Worm (Caenorhabditis elegans) whole organism, late embryonic: Measurements from ENCODE around the gene Y55F3BL.6.

ENCODE experiments used
- C38D4.7 ChIP-seq: fragments of 200-800 bp; sonication (Bioruptor generic); optimal IDR thresholded peaks from 2 replicates; lab custom pipeline; 2018; ENCODE audit warnings: mild to moderate bottlenecking, missing genetic modification characterization, moderate library complexity, missing compliant biosample characterization
- F13H6.1 ChIP-seq: sonication (generic microtip); optimal IDR thresholded peaks from 2 replicates; lab custom pipeline; 2016; ENCODE audit warnings: missing genetic modification characterization, missing compliant biosample characterization
- K02D7.2 ChIP-seq: sonication (generic microtip); optimal IDR thresholded peaks from 2 replicates; lab custom pipeline; 2017; ENCODE audit warnings: mild to moderate bottlenecking, missing genetic modification characterization, missing compliant biosample characterization
- K09A11.1 ChIP-seq: sonication (generic microtip); optimal IDR thresholded peaks from 2 replicates; lab custom pipeline; 2017; ENCODE audit warnings: antibody characterized with exemption, mild to moderate bottlenecking, missing genetic modification characterization, missing compliant biosample characterization; ENCODE audit not compliant: insufficient read depth
- ceh-2 ChIP-seq: sonication (generic microtip); optimal IDR thresholded peaks from 2 replicates; lab custom pipeline; 2016; ENCODE audit warnings: missing genotype, missing genetic modification characterization, missing compliant biosample characterization
- ceh-22 ChIP-seq: sonication (generic microtip); optimal IDR thresholded peaks from 2 replicates; lab custom pipeline; 2017; ENCODE audit warnings: missing biosample characterization, missing genetic modification characterization
- ceh-24 ChIP-seq: sonication (generic microtip); optimal IDR thresholded peaks from 2 replicates; lab custom pipeline; 2016; ENCODE audit warnings: mild to moderate bottlenecking, missing genetic modification characterization, missing compliant biosample characterization
- ceh-45 ChIP-seq: fragments of 200-800 bp; sonication (Bioruptor generic); IDR thresholded peaks from 2 replicates; pipeline ENCODE4 v1.3.6; 2022; ENCODE audit warnings: missing genetic modification reagents, missing genetic modification characterization, missing compliant biosample characterization
- ceh-48 ChIP-seq: sonication (generic microtip); optimal IDR thresholded peaks from 2 replicates; lab custom pipeline; 2016; ENCODE audit warnings: missing genetic modification characterization, inconsistent platforms, missing compliant biosample characterization
- ceh-6 ChIP-seq: fragments of 200-800 bp; sonication (Bioruptor generic); optimal IDR thresholded peaks from 2 replicates; lab custom pipeline; 2018; ENCODE audit warnings: mild to moderate bottlenecking, missing genetic modification characterization, missing compliant biosample characterization
- che-1 ChIP-seq: sonication (generic microtip); optimal IDR thresholded peaks from 2 replicates; lab custom pipeline; 2016; ENCODE audit warnings: mild to moderate bottlenecking, missing genetic modification characterization, missing compliant biosample characterization
- dve-1 ChIP-seq: sonication (generic microtip); optimal IDR thresholded peaks from 2 replicates; lab custom pipeline; 2017; ENCODE audit warnings: antibody characterized with exemption, mild to moderate bottlenecking, missing genetic modification characterization, missing compliant biosample characterization
- elt-2 ChIP-seq: sonication (generic microtip); optimal IDR thresholded peaks from 2 replicates; lab custom pipeline; 2016; ENCODE audit warnings: missing genetic modification reagents, missing genetic modification characterization, missing compliant biosample characterization
- eyg-1 ChIP-seq: sonication (generic microtip); optimal IDR thresholded peaks from 2 replicates; lab custom pipeline; 2016; ENCODE audit warnings: missing genotype, missing genetic modification characterization, missing compliant biosample characterization
- fkh-10 ChIP-seq: fragments of 150-350 bp; optimal IDR thresholded peaks from 2 replicates; lab custom pipeline; 2014; ENCODE audit warnings: missing biosample characterization, missing genetic modification reagents, missing genetic modification characterization
- gmeb-2 ChIP-seq: sonication (generic microtip); optimal IDR thresholded peaks from 2 replicates; lab custom pipeline; 2016; ENCODE audit warnings: missing genetic modification characterization, inconsistent platforms, missing compliant biosample characterization
- hlh-13 ChIP-seq: fragments of 200-800 bp; sonication (Bioruptor generic); optimal IDR thresholded peaks from 2 replicates; lab custom pipeline; 2018; ENCODE audit warnings: mild to moderate bottlenecking, missing genetic modification characterization, missing compliant biosample characterization
- hlh-15 ChIP-seq: sonication (generic microtip); optimal IDR thresholded peaks from 2 replicates; lab custom pipeline; 2016; ENCODE audit warnings: missing genetic modification characterization, missing compliant biosample characterization
- hlh-6 ChIP-seq: sonication (generic microtip); optimal IDR thresholded peaks from 2 replicates; lab custom pipeline; 2016; ENCODE audit warnings: missing genotype, missing genetic modification characterization, missing compliant biosample characterization
- hlh-8 ChIP-seq: sonication (generic microtip); optimal IDR thresholded peaks from 2 replicates; lab custom pipeline; 2016; ENCODE audit warnings: missing genotype, missing genetic modification characterization, missing compliant biosample characterization
- lin-11 ChIP-seq: fragments of 200-800 bp; sonication (Bioruptor generic); optimal IDR thresholded peaks from 2 replicates; lab custom pipeline; 2018; ENCODE audit warnings: mild to moderate bottlenecking, missing genetic modification characterization, missing compliant biosample characterization
- madf-2 ChIP-seq: sonication (generic microtip); optimal IDR thresholded peaks from 2 replicates; lab custom pipeline; 2017; ENCODE audit warnings: missing genetic modification characterization, missing compliant biosample characterization
- mec-3 ChIP-seq: sonication (generic microtip); optimal IDR thresholded peaks from 2 replicates; lab custom pipeline; 2016; ENCODE audit warnings: borderline replicate concordance, missing genetic modification characterization, missing compliant biosample characterization
- nfya-1 ChIP-seq: sonication (generic microtip); optimal IDR thresholded peaks from 2 replicates; lab custom pipeline; 2017; ENCODE audit warnings: missing genetic modification characterization, mild to moderate bottlenecking, missing compliant biosample characterization, antibody characterized with exemption, moderate library complexity
- nhr-232 ChIP-seq: sonication (generic microtip); optimal IDR thresholded peaks from 2 replicates; lab custom pipeline; 2016; ENCODE audit warnings: missing genetic modification characterization, missing compliant biosample characterization
- npax-4 ChIP-seq: sonication (generic microtip); optimal IDR thresholded peaks from 2 replicates; lab custom pipeline; 2016; ENCODE audit warnings: missing genetic modification characterization, missing compliant biosample characterization
- pag-3 ChIP-seq: sonication (generic microtip); optimal IDR thresholded peaks from 2 replicates; lab custom pipeline; 2016; ENCODE audit warnings: missing compliant biosample characterization, missing genetic modification characterization, borderline replicate concordance
- pat-9 ChIP-seq: fragments of 200-800 bp; sonication (Bioruptor generic); optimal IDR thresholded peaks from 2 replicates; lab custom pipeline; 2018; ENCODE audit warnings: mild to moderate bottlenecking, missing genetic modification characterization, moderate library complexity, missing compliant biosample characterization
- pax-1 ChIP-seq: fragments of 150-350 bp; optimal IDR thresholded peaks from 2 replicates; lab custom pipeline; 2014; ENCODE audit warnings: missing biosample characterization, missing genetic modification characterization
- pha-2 ChIP-seq: sonication (generic microtip); optimal IDR thresholded peaks from 2 replicates; lab custom pipeline; 2017; ENCODE audit warnings: mild to moderate bottlenecking, missing genetic modification characterization, missing compliant biosample characterization
- pha-4 ChIP-seq: fragments of 150-350 bp; optimal IDR thresholded peaks from 2 replicates; lab custom pipeline; 2018; ENCODE audit warnings: missing biosample characterization, missing genetic modification reagents, missing genetic modification characterization
- pqm-1 ChIP-seq: sonication (generic microtip); optimal IDR thresholded peaks from 2 replicates; lab custom pipeline; 2016; ENCODE audit warnings: missing genetic modification characterization, missing compliant biosample characterization
- ref-2 ChIP-seq: sonication (generic microtip); optimal IDR thresholded peaks from 2 replicates; lab custom pipeline; 2016; ENCODE audit warnings: missing genetic modification characterization, missing compliant biosample characterization
- rnt-1 ChIP-seq: sonication (generic microtip); optimal IDR thresholded peaks from 2 replicates; lab custom pipeline; 2016; ENCODE audit warnings: missing genetic modification characterization, missing compliant biosample characterization
- sdc-2 ChIP-seq: sonication (generic microtip); optimal IDR thresholded peaks from 2 replicates; lab custom pipeline; 2016; ENCODE audit warnings: missing genotype, missing genetic modification characterization, missing compliant biosample characterization
- sox-2 ChIP-seq: fragments of 200-800 bp; sonication (Bioruptor generic); IDR thresholded peaks from 2 replicates; pipeline ENCODE4 v1.3.6; 2022; ENCODE audit warnings: missing genetic modification reagents, missing genetic modification characterization, missing compliant biosample characterization
- syd-9 ChIP-seq: sonication (generic microtip); optimal IDR thresholded peaks from 2 replicates; lab custom pipeline; 2016; ENCODE audit warnings: mild to moderate bottlenecking, missing genetic modification characterization, moderate library complexity, missing compliant biosample characterization
- ttx-3 ChIP-seq: sonication (generic microtip); optimal IDR thresholded peaks from 2 replicates; lab custom pipeline; 2016; ENCODE audit warnings: missing genetic modification reagents, missing genetic modification characterization, missing compliant biosample characterization
- unc-3 ChIP-seq, 2 experiments: fragments of 200-800 bp in 1 of 2; sonication (Bioruptor generic) in 1 of 2; sonication (generic microtip) in 1 of 2; conservative IDR thresholded peaks in 1 of 2; optimal IDR thresholded peaks in 1 of 2; 2 replicates each; pipeline versions ENCODE4 v1.3.6 to Lab custom; 2016 to 2022; ENCODE audit warnings: missing compliant biosample characterization in 2 of 2, missing genetic modification characterization in 2 of 2, missing genetic modification reagents in 1 of 2
- unc-42 ChIP-seq: sonication (generic microtip); optimal IDR thresholded peaks from 2 replicates; lab custom pipeline; 2016; ENCODE audit warnings: missing genotype, missing genetic modification characterization, missing compliant biosample characterization
- unc-55 ChIP-seq: sonication (generic microtip); optimal IDR thresholded peaks from 2 replicates; lab custom pipeline; 2017; ENCODE audit warnings: missing biosample characterization, missing genetic modification reagents, missing genetic modification characterization

The Y55F3BL.6 gene

DNA sequence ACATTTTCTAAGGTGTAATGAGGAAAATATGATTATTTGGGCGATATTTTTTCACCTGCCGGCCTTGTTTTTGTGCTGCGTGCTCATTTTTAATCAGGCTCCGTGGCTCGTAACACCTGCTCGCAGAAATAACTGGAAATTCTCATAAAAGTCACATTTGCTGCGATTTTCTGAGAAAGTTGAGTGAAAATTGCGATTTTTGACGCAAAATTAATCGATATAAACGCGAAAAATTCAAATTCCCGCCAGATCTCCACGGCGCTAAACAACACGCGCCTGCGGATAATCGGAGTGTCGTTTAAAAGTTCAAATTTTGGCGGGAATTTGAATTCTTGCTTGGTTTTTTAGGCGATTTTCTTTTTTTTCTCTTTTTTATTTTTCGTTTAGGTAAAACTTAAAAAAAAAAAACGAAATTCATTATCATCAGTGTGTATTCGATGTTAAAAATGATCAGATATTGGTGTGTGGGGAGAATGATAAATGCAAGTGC lies at the start of gene Y55F3BL.6:
Gene Y55F3BL.6, minus strand, starts transcription at position 51 of the 490 bp plus-strand sequence.
- TF ChIP-seq syd-9 (tag; lab: Kevin White, UChicago) (no peak), rnt-1 (tag; lab: Kevin White, UChicago) (no peak), ceh-45 (GFP tag; lab: Robert Waterston, UW) (no peak), madf-2 (no peak), C38D4.7 (GFP tag; lab: Kevin White, UChicago) (no peak), K02D7.2 (tag; lab: Kevin White, UChicago) (no peak), unc-55 (GFP tag; lab: Kevin White, UChicago) (no peak), pag-3 (no peak), hlh-8 (tag; lab: Kevin White, UChicago) (no peak)

DNA sequence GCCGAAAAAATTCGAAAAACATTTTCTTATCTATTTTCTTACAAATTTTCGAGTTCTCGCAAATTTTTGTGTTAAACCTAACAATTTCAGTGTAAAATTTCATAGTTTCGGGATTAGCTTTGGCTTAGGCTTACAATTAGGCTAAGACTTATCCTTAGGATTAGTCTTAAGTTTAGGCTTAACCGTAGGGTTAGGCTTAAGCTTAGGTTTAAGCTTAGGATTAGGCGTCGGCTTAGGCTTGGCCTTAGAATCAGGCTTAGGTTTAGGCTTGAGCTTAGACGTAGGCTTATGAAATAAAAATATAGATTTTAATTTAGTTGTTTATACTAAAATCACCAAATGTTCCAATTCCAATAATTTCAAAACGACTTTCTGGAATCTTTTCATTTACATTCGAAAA lies 49.2 kb upstream of the Y55F3BL.6 start:
- TF ChIP-seq ref-2 (tag; lab: Kevin White, UChicago) (no peak), dve-1 (tag; lab: Kevin White, UChicago) (peak; percentile 93)

DNA sequence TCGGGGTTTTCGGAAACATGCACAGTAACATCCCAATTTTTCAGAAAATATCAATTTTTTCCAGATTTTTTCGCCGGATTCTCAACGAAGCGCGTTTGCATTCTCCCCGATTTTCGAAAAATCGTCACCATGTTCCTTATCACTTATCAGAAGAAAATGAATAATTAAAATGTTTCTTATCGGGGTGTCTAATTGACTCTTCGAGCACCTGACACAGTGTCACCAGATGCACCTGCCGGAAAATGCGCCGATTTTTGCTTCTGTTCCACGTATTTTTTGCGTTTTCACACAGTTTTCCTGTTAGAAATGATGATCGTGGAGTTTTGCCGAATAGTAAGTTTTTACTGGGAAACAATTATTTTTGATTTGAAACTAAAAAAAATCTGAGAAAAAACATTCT lies 48.6 kb upstream of the Y55F3BL.6 start:
- peak; percentile 47 for TF ChIP-seq elt-2
- TF ChIP-seq hlh-15 (tag; lab: Kevin White, UChicago): no peak

DNA sequence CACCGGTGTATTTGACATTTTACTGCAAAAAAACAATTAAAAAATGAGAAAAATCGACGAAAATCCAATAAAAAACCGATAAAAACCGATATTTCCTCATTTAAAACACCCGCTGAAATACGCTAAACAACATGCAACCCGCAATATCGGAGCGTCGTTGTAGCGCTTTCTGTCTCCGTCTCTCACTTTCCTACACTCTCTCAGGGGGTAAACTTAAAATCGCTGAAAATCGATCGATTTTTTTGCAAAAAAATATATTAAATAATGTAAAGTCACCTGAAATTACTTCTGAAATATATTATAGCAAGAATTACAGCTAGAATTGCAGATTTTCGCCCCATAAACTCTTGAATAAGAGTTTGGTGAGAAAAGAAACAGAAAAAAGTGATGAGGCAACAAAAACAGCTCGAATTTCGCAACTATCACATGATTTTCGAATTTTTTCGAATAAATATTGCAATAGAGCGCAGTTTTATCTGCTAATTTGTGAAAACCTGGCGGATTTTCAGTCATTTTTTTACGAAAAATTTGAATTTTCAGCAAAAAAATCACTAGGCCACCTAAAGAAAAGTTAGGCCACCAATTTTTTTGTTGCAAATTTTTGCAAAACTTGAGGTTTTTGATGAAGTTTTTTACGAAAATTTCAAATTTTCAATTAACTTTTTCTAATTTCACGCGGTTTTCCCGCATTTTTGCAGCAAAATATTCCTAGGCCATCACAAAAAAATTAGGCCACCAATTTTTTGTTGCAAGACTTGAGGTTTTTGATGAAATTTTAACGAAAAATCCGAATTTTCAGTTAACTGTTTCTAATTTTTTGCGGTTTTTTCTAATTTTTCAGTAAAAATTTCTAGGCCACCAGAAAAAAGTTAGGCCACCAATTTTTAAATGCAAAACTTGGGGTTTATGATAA lies 47.7 kb upstream of the Y55F3BL.6 start, which contains the start of the genes lem-4 and Y55F3BR.11:
Gene lem-4, minus strand, starts transcription at position 424 of the 913 bp plus-strand sequence.
Gene Y55F3BR.11, plus strand, starts transcription at position 863 of the 913 bp plus-strand sequence.
- TF ChIP-seq pqm-1 (tag; lab: Kevin White, UChicago) (peak; percentile 23), unc-42 (tag; lab: Kevin White, UChicago) (no peak), madf-2 (no peak), pat-9 (tag; lab: Kevin White, UChicago) (no peak), syd-9 (tag; lab: Kevin White, UChicago) (no peak), gmeb-2 (tag; lab: Kevin White, UChicago) (no peak), ref-2 (tag; lab: Kevin White, UChicago) (no peak), C38D4.7 (GFP tag; lab: Kevin White, UChicago) (no peak), pha-4 (tag; lab: Kevin White, UChicago) (no peak), hlh-15 (tag; lab: Kevin White, UChicago) (no peak), F13H6.1 (no peak), nfya-1 (tag; lab: Kevin White, UChicago) (peak; percentile 45), ttx-3 (tag; lab: Kevin White, UChicago) (no peak), ceh-48 (peak; percentile 57), nhr-232 (tag; lab: Kevin White, UChicago) (no peak), ceh-6 (GFP tag; lab: Kevin White, UChicago) (no peak), sdc-2 (tag; lab: Kevin White, UChicago) (no peak), lin-11 (no peak), hlh-6 (tag; lab: Kevin White, UChicago) (no peak), unc-3 (GFP tag; conservative IDR thresholded peaks at IDR 0.05; lab: Robert Waterston, UW) (no peak), unc-3 (tag; optimal IDR thresholded peaks at IDR 0.05; lab: Kevin White, UChicago) (no peak), ceh-2 (tag; lab: Kevin White, UChicago) (no peak), sox-2 (no peak), mec-3 (no peak), pha-2 (no peak), ceh-24 (tag; lab: Kevin White, UChicago) (no peak), fkh-10 (GFP tag; lab: Kevin White, UChicago) (no peak), K09A11.1 (tag; lab: Kevin White, UChicago) (no peak), hlh-13 (no peak), eyg-1 (tag; lab: Kevin White, UChicago) (no peak), ceh-22 (tag; lab: Kevin White, UChicago) (no peak), pag-3 (no peak), pax-1 (peak; percentile 17), che-1 (tag; lab: Kevin White, UChicago) (no peak), npax-4 (tag; lab: Kevin White, UChicago) (no peak)
